Fruit fly (Drosophila melanogaster): ENCODE results near the gene Scsalpha1.

The Scsalpha1 gene

DNA sequence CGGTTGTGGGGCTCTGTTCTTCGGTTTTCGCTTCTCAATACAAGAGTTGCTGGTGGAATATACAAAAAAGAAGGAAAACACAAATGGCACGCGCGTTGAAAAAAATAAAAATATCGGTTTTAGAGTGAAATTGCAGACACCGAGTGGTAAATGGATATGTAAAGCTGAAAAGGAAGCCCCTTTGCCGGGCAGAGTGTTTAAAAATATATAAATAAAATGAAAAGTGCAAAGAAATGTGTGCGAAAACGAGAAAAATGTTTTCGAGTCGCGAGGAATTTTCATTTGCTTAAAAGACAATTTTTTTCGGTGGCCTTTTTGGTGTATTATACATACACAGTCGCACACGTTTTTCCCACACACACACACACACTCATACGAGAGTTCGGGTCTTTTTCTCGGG lies 11.9 kb downstream of the Scsalpha1 start:
- TF ChIP-seq Dif (GFP tag; optimal IDR thresholded peaks at IDR 0.05; ENCODE audit: partially characterized antibody) = no peak
- no peak for TF ChIP-seq Jra (GFP tag; optimal IDR thresholded peaks at IDR 0.05)
- no peak for TF ChIP-seq fru (GFP tag; optimal IDR thresholded peaks at IDR 0.05)
- no peak for TF ChIP-seq dmrt93B (GFP tag; optimal IDR thresholded peaks at IDR 0.05)
- no peak for TF ChIP-seq Mio (GFP tag; optimal IDR thresholded peaks at IDR 0.05)
- TF ChIP-seq Hr83 (GFP tag; optimal IDR thresholded peaks at IDR 0.05; ENCODE audit: poor library complexity, severe bottlenecking) = no peak
- no peak for TF ChIP-seq CrebA (GFP tag; optimal IDR thresholded peaks at IDR 0.05; ENCODE audit: borderline replicate concordance)
- TF ChIP-seq pan (optimal IDR thresholded peaks at IDR 0.05) = no peak
- no peak for TF ChIP-seq rgr (GFP tag; optimal IDR thresholded peaks at IDR 0.05)
- TF ChIP-seq HLH106 (tag; optimal IDR thresholded peaks at IDR 0.05) = no peak
- TF ChIP-seq CG32264 (GFP tag; optimal IDR thresholded peaks at IDR 0.05) = no peak
- no peak for TF ChIP-seq brk (GFP tag; optimal IDR thresholded peaks at IDR 0.05)
- no peak for TF ChIP-seq GATAd (GFP tag; optimal IDR thresholded peaks at IDR 0.05)

DNA sequence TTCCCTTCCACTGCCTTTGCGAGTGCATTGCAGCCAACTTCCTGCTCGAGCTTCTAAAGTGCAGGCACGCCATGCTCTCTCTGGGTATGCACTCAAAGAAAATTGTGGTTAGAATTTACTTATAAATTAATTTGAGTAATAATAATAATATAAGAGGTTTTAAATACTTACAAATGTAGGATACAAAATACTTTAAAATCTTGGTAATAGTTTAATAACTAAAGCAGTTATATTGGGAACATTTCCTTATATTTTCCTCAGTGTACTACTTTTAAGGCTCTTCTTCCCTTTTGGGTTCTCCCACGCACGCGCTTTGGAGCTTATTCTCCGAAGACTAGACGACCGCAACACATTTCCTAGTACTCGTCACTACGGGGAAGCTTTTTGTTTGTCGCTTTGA lies 12.5 kb downstream of the Scsalpha1 start:
- TF ChIP-seq sage (GFP tag; optimal IDR thresholded peaks at IDR 0.05) = no peak
- TF ChIP-seq rgr (GFP tag; optimal IDR thresholded peaks at IDR 0.05) = no peak
- peak; percentile 75 for TF ChIP-seq HLH106 (tag; optimal IDR thresholded peaks at IDR 0.05)
- TF ChIP-seq Jra (GFP tag; optimal IDR thresholded peaks at IDR 0.05) = no peak
- no peak for TF ChIP-seq tai (GFP tag; optimal IDR thresholded peaks at IDR 0.05)
- no peak for TF ChIP-seq N (GFP tag; optimal IDR thresholded peaks at IDR 0.05)
- TF ChIP-seq Abd-B (GFP tag; optimal IDR thresholded peaks at IDR 0.05) = no peak
- TF ChIP-seq Mio (GFP tag; optimal IDR thresholded peaks at IDR 0.05) = no peak
- TF ChIP-seq sv (GFP tag; optimal IDR thresholded peaks at IDR 0.05) = peak; percentile 11
- no peak for TF ChIP-seq usp (GFP tag; optimal IDR thresholded peaks at IDR 0.05)
- TF ChIP-seq OdsH (GFP tag; optimal IDR thresholded peaks at IDR 0.05) = no peak
- TF ChIP-seq brk (GFP tag; optimal IDR thresholded peaks at IDR 0.05) = peak; percentile 35
- TF ChIP-seq ey (GFP tag; optimal IDR thresholded peaks at IDR 0.05) = peak; percentile 6
- TF ChIP-seq Hnf4 (GFP tag; optimal IDR thresholded peaks at IDR 0.05) = no peak
- TF ChIP-seq psq (GFP tag; optimal IDR thresholded peaks at IDR 0.05) = peak; percentile 70
- TF ChIP-seq h (GFP tag; optimal IDR thresholded peaks at IDR 0.05) = peak; percentile 53
- TF ChIP-seq foxo (GFP tag; optimal IDR thresholded peaks at IDR 0.05) = no peak
- TF ChIP-seq fru (GFP tag; optimal IDR thresholded peaks at IDR 0.05) = peak; percentile 30
- TF ChIP-seq br (GFP tag; optimal IDR thresholded peaks at IDR 0.05) = no peak
- peak; percentile 75 for TF ChIP-seq Sp1 (GFP tag; optimal IDR thresholded peaks at IDR 0.05)
- TF ChIP-seq Dif (GFP tag; optimal IDR thresholded peaks at IDR 0.05; ENCODE audit: partially characterized antibody) = no peak

DNA sequence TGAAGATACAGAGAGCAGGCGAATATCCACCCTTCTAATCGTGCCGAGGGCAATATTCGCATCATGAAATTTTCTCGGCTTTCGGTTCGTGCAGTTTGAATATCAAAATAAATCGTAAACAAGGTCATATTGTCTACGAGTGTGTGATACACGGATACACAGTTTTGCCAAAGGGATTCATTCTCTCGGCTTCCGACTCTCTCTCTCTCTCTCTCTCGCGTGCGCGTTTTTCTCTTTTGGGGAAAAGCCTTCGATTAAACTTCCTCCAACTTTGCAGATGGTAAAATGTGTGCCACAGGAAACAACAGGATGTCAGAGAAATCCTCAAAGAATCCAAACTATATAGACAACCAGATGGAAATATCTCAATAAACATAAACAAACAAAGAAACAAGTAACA lies 14.1 kb downstream of the Scsalpha1 start:
- TF ChIP-seq lola (GFP tag; optimal IDR thresholded peaks at IDR 0.05) (no peak), br (GFP tag; optimal IDR thresholded peaks at IDR 0.05) (no peak), rgr (GFP tag; optimal IDR thresholded peaks at IDR 0.05) (no peak), jim (GFP tag; optimal IDR thresholded peaks at IDR 0.05) (no peak), h (GFP tag; optimal IDR thresholded peaks at IDR 0.05) (no peak), Hnf4 (GFP tag; optimal IDR thresholded peaks at IDR 0.05) (no peak), foxo (GFP tag; optimal IDR thresholded peaks at IDR 0.05) (no peak), Hr83 (GFP tag; optimal IDR thresholded peaks at IDR 0.05; ENCODE audit: poor library complexity, severe bottlenecking) (no peak), dsf (GFP tag; optimal IDR thresholded peaks at IDR 0.05; ENCODE audit: borderline replicate concordance) (no peak), Hr78 (GFP tag; optimal IDR thresholded peaks at IDR 0.05) (no peak), fru (GFP tag; optimal IDR thresholded peaks at IDR 0.05) (no peak)

DNA sequence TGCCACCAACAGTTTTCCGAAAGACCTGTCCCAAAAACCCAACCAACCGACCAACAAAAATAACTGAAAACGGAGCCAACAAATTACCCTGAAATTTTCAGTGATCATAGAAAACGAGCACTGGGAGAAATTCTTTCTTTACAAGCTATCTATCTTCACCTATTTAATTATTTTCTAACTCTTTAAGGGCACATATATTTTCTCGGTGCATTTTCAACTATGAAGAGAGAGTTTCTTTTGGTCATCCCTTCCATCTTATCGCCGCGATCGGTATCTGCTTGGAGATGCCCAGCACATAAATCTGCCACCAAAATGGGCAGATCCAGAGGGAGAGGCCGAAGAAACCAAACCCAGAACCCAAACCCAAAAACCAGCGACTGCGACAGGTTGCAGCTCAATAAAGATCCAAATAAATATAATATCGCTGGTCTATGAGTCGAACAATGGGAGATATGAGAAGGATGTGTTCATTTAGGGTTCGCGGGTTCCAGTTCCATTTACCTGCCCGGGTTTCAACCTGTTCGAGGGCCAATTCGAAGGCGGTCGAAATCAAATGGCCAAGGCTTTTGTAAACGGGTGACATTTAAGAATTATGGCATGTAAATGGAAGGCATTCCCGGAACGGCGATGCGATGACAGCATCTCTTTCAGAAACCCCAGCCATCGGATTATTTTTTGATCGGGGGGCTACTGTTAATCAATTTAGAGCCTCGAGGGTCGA lies 29.1 kb downstream of the Scsalpha1 start:
- TF ChIP-seq pan (optimal IDR thresholded peaks at IDR 0.05) (no peak), fru (GFP tag; optimal IDR thresholded peaks at IDR 0.05) (no peak), Jra (GFP tag; optimal IDR thresholded peaks at IDR 0.05) (no peak), foxo (GFP tag; optimal IDR thresholded peaks at IDR 0.05) (no peak), dsf (GFP tag; optimal IDR thresholded peaks at IDR 0.05; ENCODE audit: borderline replicate concordance) (no peak), CG9705 (GFP tag; optimal IDR thresholded peaks at IDR 0.05) (no peak), sage (GFP tag; optimal IDR thresholded peaks at IDR 0.05) (no peak), ey (GFP tag; optimal IDR thresholded peaks at IDR 0.05) (no peak), Hr83 (GFP tag; optimal IDR thresholded peaks at IDR 0.05; ENCODE audit: poor library complexity, severe bottlenecking) (no peak), dl (GFP tag; optimal IDR thresholded peaks at IDR 0.05; ENCODE audit: insufficient read depth in 1 of 2, partially characterized antibody in 2 of 2) (no peak), Rel (GFP tag; optimal IDR thresholded peaks at IDR 0.05) (no peak), Rel (tag; optimal IDR thresholded peaks at IDR 0.05) (no peak), OdsH (GFP tag; optimal IDR thresholded peaks at IDR 0.05) (no peak), tai (GFP tag; optimal IDR thresholded peaks at IDR 0.05) (no peak), brk (GFP tag; optimal IDR thresholded peaks at IDR 0.05) (no peak), Abd-B (GFP tag; optimal IDR thresholded peaks at IDR 0.05) (no peak), lola (GFP tag; optimal IDR thresholded peaks at IDR 0.05) (no peak), woc (GFP tag; optimal IDR thresholded peaks at IDR 0.05) (no peak), Myc (optimal IDR thresholded peaks at IDR 0.05) (no peak)

Data from whole organism, wandering third instar larva.